Fruit fly (Drosophila melanogaster) whole organism, prepupa: Measurements from ENCODE around the gene Patr-1.
A peak's percentile ranks its signal among the peaks of the same experiment; 100 is the strongest.

Experiments
- CG10631 ChIP-seq: fragments of 200-800 bp; sonication (Bioruptor generic); optimal IDR thresholded peaks from 2 replicates; lab custom pipeline; 2016; ENCODE audit warnings: missing biosample characterization, missing genetic modification characterization
- CG11294 ChIP-seq: fragments of 200-800 bp; sonication (Bioruptor generic); IDR thresholded peaks from 2 replicates; pipeline ENCODE4 v1.3.6; 2022; ENCODE audit warnings: missing biosample characterization, missing genetic modification characterization
- CG11762 ChIP-seq: fragments of 200-800 bp; sonication (Bioruptor generic); optimal IDR thresholded peaks from 3 replicates; lab custom pipeline; 2016; ENCODE audit warnings: missing biosample characterization, missing genetic modification characterization; ENCODE audit not compliant: insufficient read depth
- CG16779 ChIP-seq: fragments of 200-800 bp; sonication (Bioruptor generic); optimal IDR thresholded peaks from 3 replicates; lab custom pipeline; 2017; ENCODE audit warnings: missing biosample characterization, mild to moderate bottlenecking, missing genetic modification characterization
- CG3032 ChIP-seq: fragments of 200-800 bp; optimal IDR thresholded peaks from 2 replicates; lab custom pipeline; 2019; ENCODE audit warnings: missing biosample characterization, mild to moderate bottlenecking, missing genetic modification characterization, moderate library complexity
- CG31627 ChIP-seq: fragments of 200-800 bp; sonication (Bioruptor generic); optimal IDR thresholded peaks from 3 replicates; lab custom pipeline; 2016; ENCODE audit warnings: missing biosample characterization, missing genetic modification characterization
- CG6276 ChIP-seq: fragments of 200-800 bp; sonication (Bioruptor generic); optimal IDR thresholded peaks from 2 replicates; lab custom pipeline; 2017; ENCODE audit warnings: missing biosample characterization, mild to moderate bottlenecking, missing genetic modification characterization
- CG6792 ChIP-seq: fragments of 200-800 bp; sonication (Bioruptor generic); optimal IDR thresholded peaks from 3 replicates; lab custom pipeline; 2016; ENCODE audit warnings: missing biosample characterization, missing genetic modification characterization
- CG7368 ChIP-seq: fragments of 200-800 bp; sonication (Bioruptor generic); optimal IDR thresholded peaks from 3 replicates; lab custom pipeline; 2016; ENCODE audit warnings: missing biosample characterization, missing genetic modification characterization
- CG8319 ChIP-seq: fragments of 200-800 bp; sonication (Bioruptor generic); optimal IDR thresholded peaks from 3 replicates; lab custom pipeline; 2016; ENCODE audit warnings: missing biosample characterization, missing genetic modification characterization
- CG8632 ChIP-seq: fragments of 200-800 bp; sonication (Bioruptor generic); optimal IDR thresholded peaks from 3 replicates; lab custom pipeline; 2016; ENCODE audit warnings: missing biosample characterization, missing genetic modification characterization
- Eip75B ChIP-seq: fragments of 200-800 bp; sonication (Bioruptor generic); optimal IDR thresholded peaks from 3 replicates; lab custom pipeline; 2016; ENCODE audit warnings: missing biosample characterization, missing genetic modification characterization
- Eip78C ChIP-seq: fragments of 200-800 bp; sonication (Bioruptor generic); peaks from one replicate; lab custom pipeline; 2016; ENCODE audit warnings: missing biosample characterization, missing genetic modification characterization
- Eip93F ChIP-seq: fragments of 200-800 bp; sonication (Bioruptor generic); optimal IDR thresholded peaks from 2 replicates; lab custom pipeline; 2016; ENCODE audit warnings: missing biosample characterization, mild to moderate bottlenecking, missing genetic modification characterization
- Gug ChIP-seq: fragments of 200-800 bp; sonication (Bioruptor generic); IDR thresholded peaks from 2 replicates; pipeline ENCODE4 v1.3.6; 2022; ENCODE audit warnings: missing biosample characterization, missing genetic modification characterization
- Hr4 ChIP-seq: fragments of 200-800 bp; sonication (Bioruptor generic); optimal IDR thresholded peaks from 3 replicates; lab custom pipeline; 2016; ENCODE audit warnings: missing biosample characterization, missing genetic modification characterization
- Lpt ChIP-seq: fragments of 200-800 bp; sonication (Bioruptor generic); optimal IDR thresholded peaks from 3 replicates; lab custom pipeline; 2016; ENCODE audit warnings: missing biosample characterization, missing genetic modification characterization
- OdsH ChIP-seq: fragments of 200-800 bp; sonication (Bioruptor generic); optimal IDR thresholded peaks from 3 replicates; lab custom pipeline; 2016; ENCODE audit warnings: missing biosample characterization, missing genetic modification characterization
- Sox102F ChIP-seq: fragments of 200-800 bp; sonication (Bioruptor generic); optimal IDR thresholded peaks from 2 replicates; lab custom pipeline; 2016; ENCODE audit warnings: missing biosample characterization, mild to moderate bottlenecking, missing genetic modification characterization
- Sox14 ChIP-seq: fragments of 200-800 bp; sonication (Bioruptor generic); optimal IDR thresholded peaks from 3 replicates; lab custom pipeline; 2016; ENCODE audit warnings: missing biosample characterization, missing genetic modification characterization
- achi ChIP-seq: fragments of 200-800 bp; sonication (Bioruptor generic); optimal IDR thresholded peaks from 3 replicates; lab custom pipeline; 2016; ENCODE audit warnings: missing biosample characterization, missing genetic modification characterization
- cyc ChIP-seq: fragments of 200-800 bp; sonication (Bioruptor generic); optimal IDR thresholded peaks from 3 replicates; lab custom pipeline; 2016; ENCODE audit warnings: missing biosample characterization, missing genetic modification characterization
- dac ChIP-seq: fragments of 200-800 bp; sonication (Bioruptor generic); optimal IDR thresholded peaks from 2 replicates; lab custom pipeline; 2017; ENCODE audit warnings: missing biosample characterization, mild to moderate bottlenecking, missing genetic modification characterization
- dsx ChIP-seq: fragments of 200-800 bp; optimal IDR thresholded peaks from 3 replicates; lab custom pipeline; 2019; ENCODE audit warnings: missing biosample characterization, mild to moderate bottlenecking, missing genetic modification characterization, moderate library complexity; ENCODE audit not compliant: poor library complexity, severe bottlenecking
- esn ChIP-seq: fragments of 200-800 bp; sonication (Bioruptor generic); optimal IDR thresholded peaks from 2 replicates; lab custom pipeline; 2016; ENCODE audit warnings: missing biosample characterization, mild to moderate bottlenecking, missing genetic modification characterization, moderate library complexity
- fkh ChIP-seq: fragments of 200-800 bp; sonication (Bioruptor generic); optimal IDR thresholded peaks from 3 replicates; lab custom pipeline; 2017; ENCODE audit warnings: missing biosample characterization, mild to moderate bottlenecking, missing genetic modification characterization, moderate library complexity
- lz ChIP-seq: fragments of 200-800 bp; sonication (Bioruptor generic); optimal IDR thresholded peaks from 3 replicates; lab custom pipeline; 2016; ENCODE audit warnings: missing biosample characterization, missing genetic modification characterization
- net ChIP-seq: fragments of 200-800 bp; sonication (Bioruptor generic); optimal IDR thresholded peaks from 3 replicates; lab custom pipeline; 2016; ENCODE audit warnings: missing biosample characterization, missing genetic modification characterization
- pdm3 ChIP-seq: fragments of 200-800 bp; sonication (Bioruptor generic); optimal IDR thresholded peaks from 3 replicates; lab custom pipeline; 2016; ENCODE audit warnings: missing biosample characterization, missing genetic modification characterization
- ss ChIP-seq, 2 experiments: fragments of 200-800 bp; sonication (Bioruptor generic); optimal IDR thresholded peaks; 2 replicates in 1 of 2; 3 replicates in 1 of 2; lab custom pipeline; 2017 to 2018; ENCODE audit warnings: mild to moderate bottlenecking in 2 of 2, missing biosample characterization in 2 of 2, missing genetic modification characterization in 2 of 2, moderate library complexity in 1 of 2
- svp ChIP-seq: fragments of 200-800 bp; sonication (Bioruptor generic); peaks from one replicate; lab custom pipeline; 2016; ENCODE audit warnings: missing biosample characterization, missing genetic modification characterization
- topi ChIP-seq: fragments of 200-800 bp; sonication (Bioruptor generic); optimal IDR thresholded peaks from 3 replicates; lab custom pipeline; 2016; ENCODE audit warnings: missing biosample characterization, missing genetic modification characterization

The Patr-1 gene

dm6 chr3R:17042838-17043569 lies at the start of gene Patr-1, which contains the start of gene bdwf:
TSS of gene Patr-1 (plus strand) at chr3R:17043564.
TSS of gene bdwf (minus strand) at chr3R:17043136.
- TF ChIP-seq CG8632 (no peak), pdm3 (GFP tag; lab: Kevin White, UChicago) (no peak), cyc (GFP tag; lab: Kevin White, UChicago) (peak; percentile 28), CG6792 (GFP tag; lab: Kevin White, UChicago) (no peak), dsx (no peak), CG11294 (GFP tag; lab: Robert Waterston, UW) (no peak), Sox14 (GFP tag; lab: Kevin White, UChicago) (peak; percentile 29), CG7368 (GFP tag; lab: Kevin White, UChicago) (no peak), esn (peak; percentile 58), achi (GFP tag; lab: Kevin White, UChicago) (peak; percentile 99), CG6276 (no peak), Lpt (GFP tag; lab: Kevin White, UChicago) (no peak), Eip78C (GFP tag; lab: Kevin White, UChicago) (no peak), CG3032 (tag; lab: Kevin White, UChicago) (peak; percentile 24), CG31627 (GFP tag; lab: Kevin White, UChicago) (peak; percentile 8), svp (GFP tag; lab: Kevin White, UChicago) (no peak), Sox102F (GFP tag; lab: Kevin White, UChicago) (no peak), OdsH (no peak), CG8319 (GFP tag; lab: Kevin White, UChicago) (peak; percentile 9), Hr4 (GFP tag; lab: Kevin White, UChicago) (no peak), CG10631 (GFP tag; lab: Kevin White, UChicago) (peak; percentile 54), Eip93F (no peak)

DNA sequence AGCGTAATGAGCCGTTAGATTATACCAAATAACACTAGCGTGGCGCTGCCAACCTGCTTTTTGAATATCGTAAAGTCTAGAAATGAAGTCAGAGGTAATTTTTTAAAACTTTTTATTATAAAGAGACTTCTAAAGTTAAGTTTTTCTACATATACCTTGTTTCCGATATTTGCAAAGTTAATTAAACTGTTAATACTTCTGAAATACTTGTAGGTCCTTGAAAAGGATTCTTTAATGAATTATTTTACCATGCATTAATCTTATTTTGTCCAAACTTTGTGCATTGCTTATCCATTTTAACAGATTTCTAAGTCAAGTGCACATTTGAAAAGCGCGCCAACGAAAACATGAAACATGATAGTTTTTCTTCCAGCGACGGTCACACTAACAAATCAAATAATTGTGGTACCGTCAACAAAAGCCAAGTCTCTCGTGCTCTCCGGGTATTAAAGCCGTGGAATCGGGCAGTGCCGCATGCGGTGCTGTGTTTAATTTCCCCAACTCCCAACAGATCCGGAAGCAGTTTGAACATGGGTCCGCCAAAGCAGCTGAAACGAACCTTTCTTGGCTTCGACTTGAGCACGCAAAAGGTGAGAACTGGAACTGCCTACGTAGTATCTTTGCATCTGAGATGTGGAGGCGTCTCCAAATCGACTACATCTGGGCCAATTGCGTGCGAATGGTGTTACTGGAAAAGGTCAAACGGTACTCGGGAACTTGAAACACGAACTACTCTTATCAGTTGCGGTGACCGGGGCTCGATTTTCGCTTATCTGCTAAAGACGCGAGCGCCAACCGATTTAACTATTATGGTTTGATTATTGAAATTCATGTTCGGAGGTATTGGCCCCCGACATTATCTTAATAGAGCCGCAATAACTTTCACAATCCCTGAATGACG lies 47.1 kb upstream of the Patr-1 start, which contains the start of the genes EMC2A and CG3534:
Gene EMC2A (minus strand): TSS at position 13 of the 901 bp plus-strand sequence.
Gene CG3534 (plus strand): TSS at position 388 of the 901 bp plus-strand sequence.
- TF ChIP-seq CG16779 (tag; lab: Kevin White, UChicago): no peak
- peak; percentile 54 for TF ChIP-seq CG3032 (tag; lab: Kevin White, UChicago)
- no peak for TF ChIP-seq CG11762 (GFP tag; lab: Kevin White, UChicago)
- TF ChIP-seq Eip75B (GFP tag; lab: Kevin White, UChicago): peak; percentile 44
- no peak for TF ChIP-seq Sox102F (GFP tag; lab: Kevin White, UChicago)
- no peak for TF ChIP-seq topi (GFP tag; lab: Kevin White, UChicago)
- TF ChIP-seq Eip93F: no peak
- peak; percentile 25 for TF ChIP-seq CG10631 (GFP tag; lab: Kevin White, UChicago)
- peak; percentile 73 for TF ChIP-seq fkh (GFP tag; lab: Kevin White, UChicago)
- peak; percentile 67 for TF ChIP-seq svp (GFP tag; lab: Kevin White, UChicago)
- TF ChIP-seq lz (GFP tag; lab: Kevin White, UChicago): peak; percentile 41
- TF ChIP-seq net (GFP tag; lab: Kevin White, UChicago): no peak
- no peak for TF ChIP-seq Sox14 (GFP tag; lab: Kevin White, UChicago)
- no peak for TF ChIP-seq dac (GFP tag; lab: Kevin White, UChicago)
- TF ChIP-seq OdsH: no peak
- TF ChIP-seq Gug: no peak
- peak; percentile 8 for TF ChIP-seq dsx
- TF ChIP-seq ss (GFP tag; optimal IDR thresholded peaks at IDR 0.05; lab: Kevin White, UChicago): no peak
